Worm (Caenorhabditis elegans) whole organism, L4 larva: ENCODE results near the gene szy-4.
A peak's percentile ranks its signal among the peaks of the same experiment; 100 is the strongest.

Experiments used
- D1046.2 ChIP-seq: fragments of 200-800 bp; sonication (Bioruptor generic); IDR thresholded peaks from 2 replicates; pipeline ENCODE4 v1.3.6; 2022; ENCODE audit warnings: missing genetic modification characterization, missing compliant biosample characterization
- F10B5.3 ChIP-seq: sonication (generic microtip); optimal IDR thresholded peaks from 2 replicates; lab custom pipeline; 2016; ENCODE audit warnings: mild to moderate bottlenecking, missing genetic modification characterization, missing compliant biosample characterization
- F49E8.2 ChIP-seq: sonication (generic microtip); optimal IDR thresholded peaks from 2 replicates; lab custom pipeline; 2016; ENCODE audit warnings: missing compliant biosample characterization, mild to moderate bottlenecking, missing genetic modification characterization, borderline replicate concordance
- T20F7.1 ChIP-seq: fragments of 200-800 bp; sonication (Bioruptor generic); optimal IDR thresholded peaks from 2 replicates; lab custom pipeline; 2018; ENCODE audit warnings: mild to moderate bottlenecking, missing genetic modification characterization, missing compliant biosample characterization
- Y48G9A.11 ChIP-seq: fragments of 200-800 bp; sonication (Bioruptor generic); IDR thresholded peaks from 2 replicates; pipeline ENCODE4 v1.3.6; 2022; ENCODE audit warnings: missing genetic modification reagents, missing genetic modification characterization, missing compliant biosample characterization
- Y5F2A.4 ChIP-seq: fragments of 200-800 bp; sonication (Bioruptor generic); optimal IDR thresholded peaks from 2 replicates; lab custom pipeline; 2018; ENCODE audit warnings: mild to moderate bottlenecking, missing genetic modification characterization, missing compliant biosample characterization
- ama-1 ChIP-seq: fragments of 150-350 bp; optimal IDR thresholded peaks from 2 replicates; lab custom pipeline; 2014; ENCODE audit warnings: inconsistent platforms, mixed read lengths
- attf-4 ChIP-seq: sonication (generic microtip); optimal IDR thresholded peaks from 3 replicates; lab custom pipeline; 2017; ENCODE audit warnings: missing biosample characterization, missing genetic modification characterization
- ceh-20 ChIP-seq: fragments of 200-800 bp; sonication (Bioruptor generic); IDR thresholded peaks from 2 replicates; pipeline ENCODE4 v1.3.6; 2022; ENCODE audit warnings: missing genetic modification reagents, missing genetic modification characterization, missing compliant biosample characterization
- ceh-44 ChIP-seq: fragments of 200-800 bp; sonication (Bioruptor generic); IDR thresholded peaks from 2 replicates; pipeline ENCODE4 v1.3.6; 2022; ENCODE audit warnings: missing genetic modification reagents, missing genetic modification characterization, missing compliant biosample characterization
- ceh-82 ChIP-seq: sonication (generic microtip); optimal IDR thresholded peaks from 2 replicates; lab custom pipeline; 2017; ENCODE audit warnings: missing biosample characterization, missing genetic modification characterization
- cey-2 ChIP-seq: sonication (generic microtip); optimal IDR thresholded peaks from 3 replicates; lab custom pipeline; 2017; ENCODE audit warnings: missing genetic modification characterization, mild to moderate bottlenecking, missing compliant biosample characterization, antibody characterized with exemption, borderline replicate concordance; ENCODE audit not compliant: insufficient read depth
- daf-12 ChIP-seq: fragments of 150-350 bp; optimal IDR thresholded peaks from 2 replicates; lab custom pipeline; 2014; ENCODE audit warnings: missing biosample characterization, missing genetic modification reagents, missing genetic modification characterization
- daf-8 ChIP-seq: fragments of 200-800 bp; sonication (Bioruptor generic); IDR thresholded peaks from 2 replicates; pipeline ENCODE4 v1.3.6; 2022; ENCODE audit warnings: missing genetic modification characterization, missing compliant biosample characterization
- dmd-6 ChIP-seq: fragments of 200-800 bp; sonication (Bioruptor generic); IDR thresholded peaks from 2 replicates; pipeline ENCODE4 v1.3.6; 2022; ENCODE audit warnings: missing genetic modification reagents, missing genetic modification characterization, missing compliant biosample characterization
- dmd-8 ChIP-seq: fragments of 200-800 bp; sonication (Bioruptor generic); IDR thresholded peaks from 2 replicates; pipeline ENCODE4 v1.3.6; 2022; ENCODE audit warnings: missing genetic modification characterization, missing compliant biosample characterization
- dpl-1 ChIP-seq: fragments of 150-350 bp; optimal IDR thresholded peaks from 2 replicates; lab custom pipeline; 2014; ENCODE audit warnings: missing biosample characterization, missing genetic modification reagents, missing genetic modification characterization
- duxl-1 ChIP-seq: sonication (generic microtip); optimal IDR thresholded peaks from 2 replicates; lab custom pipeline; 2016; ENCODE audit warnings: mild to moderate bottlenecking, missing genetic modification characterization, moderate library complexity, missing compliant biosample characterization; ENCODE audit not compliant: poor library complexity
- dve-1 ChIP-seq: sonication (generic microtip); optimal IDR thresholded peaks from 2 replicates; lab custom pipeline; 2017; ENCODE audit warnings: antibody characterized with exemption, mild to moderate bottlenecking, missing genetic modification characterization, missing compliant biosample characterization; ENCODE audit not compliant: insufficient read depth
- egl-43 ChIP-seq: fragments of 200-800 bp; sonication (Bioruptor generic); IDR thresholded peaks from 2 replicates; pipeline ENCODE4 v1.3.6; 2022; ENCODE audit warnings: missing genetic modification reagents, missing genetic modification characterization, missing compliant biosample characterization
- hif-1 ChIP-seq, 2 experiments: sonication (generic microtip); optimal IDR thresholded peaks; 2 replicates each; lab custom pipeline; 2016 to 2017; ENCODE audit warnings: missing compliant biosample characterization in 2 of 2, missing genetic modification characterization in 2 of 2, missing genetic modification reagents in 2 of 2, missing genotype in 2 of 2, mild to moderate bottlenecking in 1 of 2
- hlh-11 ChIP-seq: fragments of 200-800 bp; sonication (Bioruptor generic); optimal IDR thresholded peaks from 2 replicates; lab custom pipeline; 2018; ENCODE audit warnings: mild to moderate bottlenecking, missing genetic modification characterization, missing compliant biosample characterization
- lin-13 ChIP-seq: fragments of 150-350 bp; optimal IDR thresholded peaks from 2 replicates; lab custom pipeline; 2014; ENCODE audit warnings: missing biosample characterization, missing genetic modification reagents, missing genetic modification characterization
- lin-15B ChIP-seq: fragments of 150-350 bp; sonication (generic microtip); optimal IDR thresholded peaks from 3 replicates; lab custom pipeline; 2014; ENCODE audit warnings: missing biosample characterization, missing genetic modification characterization
- lin-29 ChIP-seq: fragments of 200-800 bp; sonication (Bioruptor generic); IDR thresholded peaks from 2 replicates; pipeline ENCODE4 v1.3.6; 2022; ENCODE audit warnings: missing genetic modification reagents, missing genetic modification characterization, missing compliant biosample characterization
- lir-3 ChIP-seq: sonication (generic microtip); optimal IDR thresholded peaks from 2 replicates; lab custom pipeline; 2016; ENCODE audit warnings: mild to moderate bottlenecking, missing genetic modification characterization, missing compliant biosample characterization
- mep-1 ChIP-seq: fragments of 150-350 bp; sonication (generic microtip); optimal IDR thresholded peaks from 3 replicates; lab custom pipeline; 2014; ENCODE audit warnings: missing biosample characterization, missing genetic modification characterization
- mxl-2 ChIP-seq: fragments of 200-800 bp; sonication (Bioruptor generic); conservative IDR thresholded peaks from 2 replicates; pipeline ENCODE4 v1.3.6; 2022; ENCODE audit warnings: missing genetic modification reagents, missing genetic modification characterization, missing compliant biosample characterization
- mxl-3 ChIP-seq: fragments of 200-800 bp; sonication (Bioruptor generic); optimal IDR thresholded peaks from 2 replicates; lab custom pipeline; 2018; ENCODE audit warnings: mild to moderate bottlenecking, missing genetic modification characterization, missing compliant biosample characterization
- nhr-10 ChIP-seq: fragments of 150-350 bp; optimal IDR thresholded peaks from 2 replicates; lab custom pipeline; 2014; ENCODE audit warnings: missing biosample characterization, missing genetic modification characterization
- nhr-111 ChIP-seq: fragments of 200-800 bp; sonication (Bioruptor generic); optimal IDR thresholded peaks from 2 replicates; lab custom pipeline; 2018; ENCODE audit warnings: mild to moderate bottlenecking, missing genetic modification characterization, missing compliant biosample characterization
- nhr-28 ChIP-seq: fragments of 150-350 bp; optimal IDR thresholded peaks from 2 replicates; lab custom pipeline; 2014; ENCODE audit warnings: missing biosample characterization, missing genetic modification characterization
- nhr-42 ChIP-seq: fragments of 200-800 bp; sonication (Bioruptor generic); IDR thresholded peaks from 2 replicates; pipeline ENCODE4 v1.3.6; 2022; ENCODE audit warnings: missing genetic modification characterization, missing compliant biosample characterization
- nhr-6 ChIP-seq: fragments of 150-350 bp; optimal IDR thresholded peaks from 2 replicates; lab custom pipeline; 2014; ENCODE audit warnings: missing biosample characterization, missing genetic modification characterization
- nhr-76 ChIP-seq: fragments of 150-350 bp; optimal IDR thresholded peaks from 2 replicates; lab custom pipeline; 2014; ENCODE audit warnings: missing biosample characterization, missing genetic modification characterization
- pqm-1 ChIP-seq: sonication (generic microtip); optimal IDR thresholded peaks from 2 replicates; lab custom pipeline; 2017; ENCODE audit warnings: missing biosample characterization, missing genetic modification characterization
- saeg-2 ChIP-seq: fragments of 200-800 bp; sonication (Bioruptor generic); IDR thresholded peaks from 2 replicates; pipeline ENCODE4 v1.3.6; 2022; ENCODE audit warnings: missing genetic modification reagents, missing genetic modification characterization, missing compliant biosample characterization
- unc-62 ChIP-seq, 3 experiments: fragments of 150-350 bp in 1 of 3; sonication (generic microtip); optimal IDR thresholded peaks in 2 of 3; peaks in 1 of 3; 1 replicate in 1 of 3; 2 replicates in 2 of 3; lab custom pipeline; 2014 to 2017; ENCODE audit warnings: missing biosample characterization in 3 of 3, missing genetic modification characterization in 3 of 3, missing genetic modification reagents in 3 of 3, missing genotype in 1 of 3
- zag-1 ChIP-seq: fragments of 150-350 bp; optimal IDR thresholded peaks from 2 replicates; lab custom pipeline; 2014; ENCODE audit warnings: missing biosample characterization, missing genetic modification characterization
- zfp-2 ChIP-seq: sonication (generic microtip); optimal IDR thresholded peaks from 2 replicates; lab custom pipeline; 2016; ENCODE audit warnings: mild to moderate bottlenecking, missing genetic modification characterization, missing compliant biosample characterization
- ztf-11 ChIP-seq: fragments of 150-350 bp; optimal IDR thresholded peaks from 2 replicates; lab custom pipeline; 2014; ENCODE audit warnings: missing biosample characterization, missing genetic modification characterization
- ztf-7 ChIP-seq: fragments of 150-350 bp; optimal IDR thresholded peaks from 2 replicates; lab custom pipeline; 2014; ENCODE audit warnings: missing biosample characterization, missing genetic modification characterization

Gene szy-4

ce11 chrII:6245199-6245702 is 46.8 kb downstream of the szy-4 start, which contains the start of gene blos-4:
blos-4 (plus strand) TSS chrII:6245249.
- peak; percentile 58 for TF ChIP-seq dpl-1 (GFP tag; lab: Kevin White, UChicago)
- no peak for TF ChIP-seq attf-4
- TF ChIP-seq, all 104 proteins: peak for 1

- TF ChIP-seq zag-1 (tag; lab: Kevin White, UChicago): no peak
- TF ChIP-seq F10B5.3 (tag; lab: Kevin White, UChicago): no peak
- no peak for TF ChIP-seq ceh-44
- no peak for TF ChIP-seq duxl-1
- no peak for TF ChIP-seq ceh-20 (GFP tag; lab: Robert Waterston, UW)
- TF ChIP-seq Y5F2A.4 (GFP tag; lab: Kevin White, UChicago): no peak
- TF ChIP-seq dmd-6 (GFP tag; lab: Robert Waterston, UW): no peak
- TF ChIP-seq zfp-2 (tag; lab: Kevin White, UChicago): no peak
- TF ChIP-seq lin-13 (GFP tag; lab: Kevin White, UChicago): no peak
- no peak for TF ChIP-seq ztf-7 (tag; lab: Kevin White, UChicago)
- no peak for TF ChIP-seq lir-3
- TF ChIP-seq daf-8 (GFP tag; lab: Robert Waterston, UW): no peak
- TF ChIP-seq nhr-42 (GFP tag; lab: Robert Waterston, UW): no peak
- TF ChIP-seq nhr-28: no peak
- no peak for TF ChIP-seq mxl-2 (GFP tag; lab: Robert Waterston, UW)
- no peak for TF ChIP-seq saeg-2 (GFP tag; lab: Robert Waterston, UW)
- TF ChIP-seq cey-2 (tag; lab: Kevin White, UChicago): no peak
- TF ChIP-seq ceh-82 (tag; lab: Kevin White, UChicago): no peak
- TF ChIP-seq nhr-10 (tag; lab: Kevin White, UChicago): no peak
Observed at ce11 chrII:6246054-6246453, 47.6 kb downstream of the szy-4 start, which contains the start of gene lelo-1. lelo-1 (plus strand) TSS chrII:6246354.

- no peak for TF ChIP-seq pqm-1 (tag; lab: Kevin White, UChicago)
- TF ChIP-seq egl-43 (GFP tag; lab: Robert Waterston, UW): no peak
- TF ChIP-seq mep-1 (tag; lab: Kevin White, UChicago): no peak
- no peak for TF ChIP-seq lin-15B (tag; lab: Kevin White, UChicago)
- TF ChIP-seq nhr-6 (tag; lab: Kevin White, UChicago): no peak
Observed at ce11 chrII:6247011-6247410, 48.5 kb downstream of the szy-4 start, which contains the start of gene T24H7.2. T24H7.2 (plus strand) TSS chrII:6247311.

ce11 chrII:6248029-6248428 is 49.5 kb downstream of the szy-4 start:
- TF ChIP-seq dve-1 (tag; lab: Kevin White, UChicago): no peak
- peak in 1 of 2 experiments; percentile 92 for TF ChIP-seq unc-62 (GFP tag; optimal IDR thresholded peaks at IDR 0.05 in 1 of 2; lab: Kevin White, UChicago)
- TF ChIP-seq unc-62 (tag; optimal IDR thresholded peaks at IDR 0.05; lab: Kevin White, UChicago): no peak
- TF ChIP-seq D1046.2: no peak
- no peak for TF ChIP-seq dmd-8

- TF ChIP-seq daf-12 (no peak), nhr-111 (peak; percentile 10), cey-2 (tag; lab: Kevin White, UChicago) (no peak), mxl-3 (GFP tag; lab: Kevin White, UChicago) (peak; percentile 56), nhr-76 (tag; lab: Kevin White, UChicago) (no peak), ztf-11 (tag; lab: Kevin White, UChicago) (no peak), dve-1 (tag; lab: Kevin White, UChicago) (peak; percentile 70), hlh-11 (tag; lab: Kevin White, UChicago) (peak; percentile 34), F49E8.2 (tag; lab: Kevin White, UChicago) (peak; percentile 46), hif-1 (tag; optimal IDR thresholded peaks at IDR 0.05; lab: Kevin White, UChicago) (no peak), nhr-6 (tag; lab: Kevin White, UChicago) (peak; percentile 72), nhr-28 (peak; percentile 3), ama-1 (lab: Kevin White, UChicago) (no peak), T20F7.1 (GFP tag; lab: Kevin White, UChicago) (no peak), zfp-2 (tag; lab: Kevin White, UChicago) (no peak), dmd-6 (GFP tag; lab: Robert Waterston, UW) (peak; percentile 38; the same call in 1 of the 2 replicates), zag-1 (tag; lab: Kevin White, UChicago) (no peak), mxl-2 (GFP tag; lab: Robert Waterston, UW) (0 out of 2 replicates have a peak, but pooled peaks have one; percentile 13), dmd-8 (peak; percentile 78), attf-4 (no peak), dpl-1 (GFP tag; lab: Kevin White, UChicago) (peak; percentile 40), lin-29 (GFP tag; lab: Robert Waterston, UW) (no peak), Y48G9A.11 (no peak)
Observed at ce11 chrII:6248503-6248902, 50.0 kb downstream of the szy-4 start.
